Fruit fly (Drosophila melanogaster): Measurements from ENCODE around the gene Vti1a.

DNA sequence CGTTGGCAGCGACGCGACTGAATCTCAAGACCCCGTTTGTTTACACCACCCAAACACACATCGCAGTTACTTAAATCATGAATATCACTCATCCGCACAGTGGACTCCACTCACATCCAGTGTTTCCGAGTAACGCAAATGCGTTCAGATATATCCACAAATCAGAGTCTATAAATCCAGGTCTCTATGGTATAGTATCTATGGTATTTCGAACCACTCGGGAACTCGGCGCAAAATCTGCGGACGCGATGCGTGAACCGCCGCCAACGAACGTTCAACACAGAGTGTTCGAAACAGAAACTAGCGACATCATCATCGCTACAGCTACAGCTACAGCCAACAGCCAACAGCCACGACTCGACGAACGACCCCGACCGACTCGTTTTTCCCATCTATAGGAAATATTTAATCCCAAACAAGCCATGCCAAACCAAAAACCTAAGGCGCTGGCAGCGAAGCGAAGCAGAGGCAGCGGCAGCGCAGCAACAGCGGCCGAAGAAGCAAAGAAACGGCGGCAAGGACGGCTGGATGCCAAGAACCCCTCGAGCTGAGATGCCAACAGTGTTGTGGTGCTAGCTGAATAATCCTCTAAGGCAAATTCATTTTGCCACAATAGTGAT, 6.1 kb upstream of the Vti1a start, which contains the start of gene CG13894:
- TF ChIP-seq gl (tag; optimal IDR thresholded peaks at IDR 0.05): no peak
- TF ChIP-seq CG32121 (GFP tag; IDR thresholded peaks at IDR 0.05): no peak
- no peak for TF ChIP-seq CG8301 (tag; optimal IDR thresholded peaks at IDR 0.05)
- no peak for TF ChIP-seq rn (GFP tag; IDR thresholded peaks at IDR 0.05)
